Fruit fly (Drosophila melanogaster): ENCODE measurements around the gene CG14658.

DNA sequence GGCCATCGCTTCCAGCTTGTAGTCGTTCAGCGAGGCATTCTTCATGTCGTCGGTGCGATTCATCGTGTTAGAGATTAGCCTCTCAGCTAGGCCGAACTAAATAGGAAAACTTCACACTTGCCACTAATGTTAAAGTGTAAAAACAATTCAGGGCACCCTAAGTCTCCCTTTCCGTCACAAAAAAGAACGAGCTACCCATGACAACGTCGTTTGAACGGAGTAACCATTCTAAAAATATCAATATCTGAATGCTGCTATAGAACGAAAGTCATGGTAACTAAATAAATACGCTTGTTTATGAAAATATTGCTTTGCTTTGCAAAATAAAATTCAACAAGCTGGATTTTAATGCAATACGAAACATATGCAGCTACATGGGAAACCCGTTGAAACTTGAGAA, 45.7 kb downstream of the CG14658 start, which contains the start of gene Ccdc39:
- TF ChIP-seq kay (GFP tag; ENCODE audit: borderline replicate concordance) = no peak
- TF ChIP-seq Crg-1 (GFP tag; optimal IDR thresholded peaks at IDR 0.05) = no peak
- TF ChIP-seq CG33017 (tag; optimal IDR thresholded peaks at IDR 0.05) = no peak
- TF ChIP-seq toe (GFP tag; optimal IDR thresholded peaks at IDR 0.05) = no peak
- TF ChIP-seq ovo (GFP tag; optimal IDR thresholded peaks at IDR 0.05) = no peak
- TF ChIP-seq CG7045 (GFP tag; optimal IDR thresholded peaks at IDR 0.05) = no peak
- no peak for TF ChIP-seq bab1 (GFP tag; optimal IDR thresholded peaks at IDR 0.05)

All from whole organism, adult.